Fruit fly (Drosophila melanogaster) whole organism, wandering third instar larva: ENCODE results near the gene ND-13A.
A peak's percentile ranks its signal among the peaks of the same experiment; 100 is the strongest.

Experiments used
- Abd-B ChIP-seq: fragments of >200 bp; optimal IDR thresholded peaks from 2 replicates; lab custom pipeline; 2017; ENCODE audit warnings: missing biosample characterization, missing genetic modification characterization
- CG32264 ChIP-seq: fragments of 200-800 bp; sonication (Bioruptor generic); optimal IDR thresholded peaks from 2 replicates; lab custom pipeline; 2016; ENCODE audit warnings: missing biosample characterization, missing genetic modification characterization
- CG9705 ChIP-seq: fragments of 200-800 bp; sonication (Bioruptor generic); optimal IDR thresholded peaks from 2 replicates; lab custom pipeline; 2018; ENCODE audit warnings: missing biosample characterization, mild to moderate bottlenecking, missing genetic modification characterization
- CrebA ChIP-seq: fragments of 200-800 bp; sonication (Bioruptor generic); optimal IDR thresholded peaks from 2 replicates; lab custom pipeline; 2016; ENCODE audit warnings: missing biosample characterization, mild to moderate bottlenecking, missing genetic modification characterization, borderline replicate concordance
- Dfd ChIP-seq: fragments of >200 bp; optimal IDR thresholded peaks from 2 replicates; lab custom pipeline; 2017; ENCODE audit warnings: missing biosample characterization, missing genetic modification characterization
- Dif ChIP-seq: fragments of 200-275, 200-300 bp; sonication (Bioruptor generic); optimal IDR thresholded peaks from 2 replicates; lab custom pipeline; 2018; ENCODE audit warnings: missing biosample characterization, missing genetic modification characterization; ENCODE audit not compliant: partially characterized antibody
- GATAd ChIP-seq: sonication (Bioruptor generic); optimal IDR thresholded peaks from 2 replicates; lab custom pipeline; 2016; ENCODE audit warnings: missing biosample characterization, missing genetic modification characterization
- Hnf4 ChIP-seq: fragments of 200-800 bp; sonication (Bioruptor generic); optimal IDR thresholded peaks from 2 replicates; lab custom pipeline; 2016; ENCODE audit warnings: missing biosample characterization, mild to moderate bottlenecking, missing genetic modification characterization
- Hr78 ChIP-seq: fragments of >200 bp; optimal IDR thresholded peaks from 2 replicates; lab custom pipeline; 2017; ENCODE audit warnings: missing biosample characterization, missing genetic modification characterization
- Hr83 ChIP-seq: fragments of 200-300 bp; sonication (Bioruptor generic); optimal IDR thresholded peaks from 2 replicates; lab custom pipeline; 2016; ENCODE audit warnings: missing biosample characterization, mild to moderate bottlenecking, missing genetic modification characterization, moderate library complexity; ENCODE audit not compliant: poor library complexity, severe bottlenecking
- Jra ChIP-seq: sonication (Bioruptor generic); optimal IDR thresholded peaks from 2 replicates; lab custom pipeline; 2016; ENCODE audit warnings: missing biosample characterization, missing genetic modification characterization
- Mio ChIP-seq: sonication (Bioruptor generic); optimal IDR thresholded peaks from 2 replicates; lab custom pipeline; 2016; ENCODE audit warnings: missing biosample characterization, missing genetic modification characterization
- Myc ChIP-seq: fragments of >200 bp; optimal IDR thresholded peaks from 2 replicates; lab custom pipeline; 2017
- N ChIP-seq: fragments of >200 bp; optimal IDR thresholded peaks from 2 replicates; lab custom pipeline; 2018; ENCODE audit warnings: missing biosample characterization, missing external identifiers, missing genetic modification characterization
- OdsH ChIP-seq: fragments of 200-800 bp; sonication (Bioruptor generic); optimal IDR thresholded peaks from 2 replicates; lab custom pipeline; 2016; ENCODE audit warnings: missing biosample characterization, mild to moderate bottlenecking, missing genetic modification characterization
- Rel ChIP-seq, 2 experiments: fragments of 200-800 bp; sonication (Bioruptor generic) in 1 of 2; optimal IDR thresholded peaks; 2 replicates in 1 of 2; 3 replicates in 1 of 2; lab custom pipeline; 2016 to 2019; ENCODE audit warnings: mild to moderate bottlenecking in 2 of 2, missing biosample characterization in 2 of 2, missing genetic modification characterization in 2 of 2, moderate library complexity in 1 of 2
- Sp1 ChIP-seq: fragments of 200-800 bp; sonication (Bioruptor generic); optimal IDR thresholded peaks from 3 replicates; lab custom pipeline; 2019; ENCODE audit warnings: missing biosample characterization, mild to moderate bottlenecking, missing genetic modification characterization, moderate library complexity
- Vsx2 ChIP-seq: fragments of 200-300, 225-300 bp; sonication (Bioruptor generic); optimal IDR thresholded peaks from 2 replicates; lab custom pipeline; 2018; ENCODE audit warnings: missing biosample characterization, missing genetic modification characterization; ENCODE audit not compliant: partially characterized antibody
- br ChIP-seq: fragments of 200-800 bp; sonication (Bioruptor generic); optimal IDR thresholded peaks from 2 replicates; lab custom pipeline; 2016; ENCODE audit warnings: missing biosample characterization, missing genetic modification characterization
- brk ChIP-seq: fragments of 200-800 bp; sonication (Bioruptor generic); optimal IDR thresholded peaks from 2 replicates; lab custom pipeline; 2016; ENCODE audit warnings: missing biosample characterization, mild to moderate bottlenecking, missing genetic modification characterization
- dl ChIP-seq, 2 experiments: fragments of 175-275, 200-275 bp in 1 of 2; fragments of 200-275 bp in 1 of 2; sonication (Bioruptor generic); optimal IDR thresholded peaks; lab custom pipeline; 2018; ENCODE audit warnings: mild to moderate bottlenecking in 2 of 2, missing biosample characterization in 2 of 2, missing genetic modification characterization in 2 of 2, moderate library complexity in 2 of 2; ENCODE audit not compliant: partially characterized antibody in 2 of 2, insufficient read depth in 1 of 2
- dmrt93B ChIP-seq: fragments of 200-800 bp; sonication (Bioruptor generic); optimal IDR thresholded peaks from 2 replicates; lab custom pipeline; 2018; ENCODE audit warnings: missing biosample characterization, mild to moderate bottlenecking, missing genetic modification characterization
- dsf ChIP-seq: sonication (Bioruptor generic); optimal IDR thresholded peaks from 2 replicates; lab custom pipeline; 2016; ENCODE audit warnings: missing biosample characterization, missing genetic modification characterization, borderline replicate concordance
- ey ChIP-seq: fragments of 200-800 bp; sonication (Bioruptor generic); optimal IDR thresholded peaks from 2 replicates; lab custom pipeline; 2016; ENCODE audit warnings: missing biosample characterization, missing genetic modification characterization
- foxo ChIP-seq, 2 experiments: fragments of 200-800 bp; sonication (Bioruptor generic); optimal IDR thresholded peaks; 2 replicates in 1 of 2; 3 replicates in 1 of 2; lab custom pipeline; 2016 to 2017; ENCODE audit warnings: missing biosample characterization in 2 of 2, missing genetic modification characterization in 2 of 2
- fru ChIP-seq: fragments of 200-800 bp; sonication (Bioruptor generic); optimal IDR thresholded peaks from 3 replicates; lab custom pipeline; 2016; ENCODE audit warnings: missing biosample characterization, mild to moderate bottlenecking, missing genetic modification characterization
- h ChIP-seq: fragments of 200-800 bp; sonication (Bioruptor generic); optimal IDR thresholded peaks from 3 replicates; lab custom pipeline; 2016; ENCODE audit warnings: missing biosample characterization, mild to moderate bottlenecking, missing genetic modification characterization
- jim ChIP-seq: fragments of 175-275, 200-325 bp; sonication (Bioruptor generic); optimal IDR thresholded peaks from 2 replicates; lab custom pipeline; 2016; ENCODE audit warnings: missing biosample characterization, mild to moderate bottlenecking, missing genetic modification characterization
- lola ChIP-seq: fragments of >200 bp; optimal IDR thresholded peaks from 2 replicates; lab custom pipeline; 2017; ENCODE audit warnings: missing biosample characterization, missing genetic modification characterization
- psq ChIP-seq: fragments of 200-800 bp; sonication (Bioruptor generic); optimal IDR thresholded peaks from 3 replicates; lab custom pipeline; 2017; ENCODE audit warnings: missing biosample characterization, mild to moderate bottlenecking, missing genetic modification characterization, moderate library complexity
- rgr ChIP-seq: fragments of 200-800 bp; sonication (Bioruptor generic); optimal IDR thresholded peaks from 3 replicates; lab custom pipeline; 2016; ENCODE audit warnings: missing biosample characterization, mild to moderate bottlenecking, missing genetic modification characterization
- sage ChIP-seq: fragments of 200-800 bp; sonication (Bioruptor generic); optimal IDR thresholded peaks from 2 replicates; lab custom pipeline; 2016; ENCODE audit warnings: missing biosample characterization, mild to moderate bottlenecking, missing genetic modification characterization
- sv ChIP-seq: fragments of 200-800 bp; sonication (Bioruptor generic); optimal IDR thresholded peaks from 3 replicates; lab custom pipeline; 2016; ENCODE audit warnings: missing biosample characterization, missing genetic modification characterization
- usp ChIP-seq: fragments of >200 bp; optimal IDR thresholded peaks from 2 replicates; lab custom pipeline; 2017; ENCODE audit warnings: missing biosample characterization, missing genetic modification characterization
- woc ChIP-seq: sonication (Bioruptor generic); optimal IDR thresholded peaks from 2 replicates; lab custom pipeline; 2016; ENCODE audit warnings: missing biosample characterization, mild to moderate bottlenecking, missing genetic modification characterization

Gene ND-13A

DNA sequence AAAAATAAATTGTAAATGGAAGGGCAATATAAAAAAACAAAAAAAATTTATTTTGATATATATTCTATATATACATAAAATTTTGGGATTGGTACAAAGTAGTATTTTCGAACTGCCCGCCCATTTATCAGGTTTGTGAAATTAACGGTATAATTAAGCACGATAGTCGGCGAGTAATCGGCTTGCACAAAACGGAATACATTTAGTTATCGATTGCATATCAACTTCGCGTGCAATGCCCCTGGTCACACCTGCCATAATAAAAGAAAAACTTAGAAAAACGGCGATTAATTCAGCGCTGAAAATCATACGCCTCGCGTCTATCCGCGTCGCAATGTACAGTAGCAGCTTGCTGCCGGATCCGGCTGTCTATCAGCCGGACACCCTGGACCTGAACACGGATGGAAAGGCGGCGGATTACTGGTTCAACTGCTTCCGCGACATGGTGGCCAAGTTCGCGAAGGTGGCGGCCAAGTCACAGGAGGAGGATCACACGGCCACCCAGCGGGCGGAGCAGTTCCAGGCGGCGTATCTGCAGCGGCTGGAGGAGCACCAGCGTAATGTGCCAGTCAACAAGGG, 6.2 kb downstream of the ND-13A start, which contains the start of gene CG5828:
CG5828 (plus strand) TSS at position 205 of the 579 bp plus-strand sequence.
- TF ChIP-seq jim, result no peak
- peak; percentile 16 for TF ChIP-seq Hr83 (GFP tag; lab: Kevin White, UChicago)

DNA sequence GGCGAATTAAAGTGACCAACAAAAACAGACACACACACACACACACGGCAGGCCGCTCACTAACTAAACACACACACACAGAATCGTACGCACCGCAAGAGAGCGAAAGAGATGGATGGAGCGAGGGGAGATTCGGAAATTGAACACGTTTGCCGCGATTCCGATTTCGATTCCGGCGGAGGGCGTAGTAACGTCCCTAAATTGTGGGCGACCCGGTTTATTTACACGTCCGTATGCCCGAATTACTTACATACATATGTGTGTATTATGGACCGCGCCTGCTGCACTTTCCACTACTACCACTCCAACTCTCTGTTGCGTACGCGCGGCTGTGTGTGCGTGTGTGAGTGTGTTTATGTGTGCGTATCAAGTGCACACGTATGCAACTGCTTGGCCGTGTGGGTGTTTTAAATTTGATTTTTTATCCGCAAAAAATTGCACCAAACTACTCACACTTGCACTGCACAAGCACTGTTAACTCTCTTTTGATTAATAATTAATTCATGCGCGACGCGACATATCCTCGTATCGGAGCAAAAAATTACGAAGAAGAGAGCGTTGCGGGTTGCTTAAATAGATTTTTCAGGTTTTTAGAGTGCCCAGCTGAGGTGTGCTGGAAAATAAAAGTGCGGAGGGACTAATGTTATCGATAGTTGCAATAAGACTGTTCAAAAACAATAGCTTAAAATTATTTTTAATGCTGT, 6.9 kb downstream of the ND-13A start, which contains the start of gene Pgant5:
Pgant5 (minus strand) TSS at position 601 of the 704 bp plus-strand sequence.
- TF ChIP-seq Hnf4 (GFP tag; lab: Kevin White, UChicago) (peak; percentile 71), Jra (GFP tag; lab: Kevin White, UChicago) (peak; percentile 33), Hr83 (GFP tag; lab: Kevin White, UChicago) (peak; percentile 67), N (GFP tag; lab: Kevin White, UChicago) (peak; percentile 89), dsf (GFP tag; lab: Kevin White, UChicago) (no peak), usp (no peak), GATAd (no peak), ey (GFP tag; lab: Kevin White, UChicago) (no peak), fru (GFP tag; lab: Kevin White, UChicago) (peak; percentile 60), br (GFP tag; lab: Kevin White, UChicago) (peak; percentile 12), Sp1 (GFP tag; lab: Kevin White, UChicago) (peak; percentile 15), Mio (no peak), jim (peak; percentile 67), Rel (GFP tag; optimal IDR thresholded peaks at IDR 0.05; lab: Kevin White, UChicago) (no peak), Rel (tag; optimal IDR thresholded peaks at IDR 0.05; lab: Kevin White, UChicago) (peak; percentile 34), CrebA (GFP tag; lab: Kevin White, UChicago) (no peak), Hr78 (GFP tag; lab: Kevin White, UChicago) (peak; percentile 22), OdsH (GFP tag; lab: Kevin White, UChicago) (no peak), dl (GFP tag; optimal IDR thresholded peaks at IDR 0.05; lab: Kevin White, UChicago; ENCODE audit: insufficient read depth in 1 of 2, partially characterized antibody in 2 of 2) (no peak), Abd-B (GFP tag; lab: Kevin White, UChicago) (peak; percentile 66), CG32264 (no peak), foxo (GFP tag; optimal IDR thresholded peaks at IDR 0.05; lab: Kevin White, UChicago) (peak in 1 of 2 experiments; percentile 20), brk (GFP tag; lab: Kevin White, UChicago) (peak; percentile 8), Dif (GFP tag; lab: Kevin White, UChicago) (peak; percentile 2), lola (GFP tag; lab: Kevin White, UChicago) (no peak), CG9705 (GFP tag; lab: Kevin White, UChicago) (no peak), woc (GFP tag; lab: Kevin White, UChicago) (no peak), psq (peak; percentile 10), dmrt93B (GFP tag; lab: Kevin White, UChicago) (no peak), Dfd (GFP tag; lab: Kevin White, UChicago) (no peak), sv (GFP tag; lab: Kevin White, UChicago) (no peak), rgr (peak; percentile 2), Myc (lab: Kevin White, UChicago) (no peak), sage (GFP tag; lab: Kevin White, UChicago) (no peak), Vsx2 (GFP tag; lab: Kevin White, UChicago) (no peak), h (GFP tag; lab: Kevin White, UChicago) (peak; percentile 60)

DNA sequence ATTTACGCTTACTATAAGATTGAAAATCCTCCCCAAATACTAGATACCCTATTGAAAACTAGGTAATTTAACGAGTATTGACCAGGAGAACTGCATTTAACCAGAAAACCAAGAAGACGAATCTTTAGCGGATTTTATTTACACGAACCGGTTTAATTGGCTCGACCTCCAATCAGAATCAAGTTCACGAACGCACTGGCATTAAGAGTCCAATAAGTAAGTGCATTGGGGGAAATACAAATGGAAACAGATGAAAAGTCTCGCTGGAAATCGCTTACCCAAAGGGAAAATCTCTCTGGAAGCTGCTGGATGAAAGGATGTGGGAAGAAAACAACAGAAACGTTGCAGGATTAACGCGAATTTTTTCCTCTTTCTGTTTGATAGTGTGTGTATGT, 7.5 kb downstream of the ND-13A start:
- TF ChIP-seq N (GFP tag; lab: Kevin White, UChicago) (no peak), Rel (GFP tag; optimal IDR thresholded peaks at IDR 0.05; lab: Kevin White, UChicago) (no peak), Rel (tag; optimal IDR thresholded peaks at IDR 0.05; lab: Kevin White, UChicago) (peak; percentile 16)
